Worm (Caenorhabditis elegans): ENCODE results near the gene hog-1.
A peak's percentile ranks its signal among the peaks of the same experiment; 100 is the strongest.

hog-1 gene

DNA sequence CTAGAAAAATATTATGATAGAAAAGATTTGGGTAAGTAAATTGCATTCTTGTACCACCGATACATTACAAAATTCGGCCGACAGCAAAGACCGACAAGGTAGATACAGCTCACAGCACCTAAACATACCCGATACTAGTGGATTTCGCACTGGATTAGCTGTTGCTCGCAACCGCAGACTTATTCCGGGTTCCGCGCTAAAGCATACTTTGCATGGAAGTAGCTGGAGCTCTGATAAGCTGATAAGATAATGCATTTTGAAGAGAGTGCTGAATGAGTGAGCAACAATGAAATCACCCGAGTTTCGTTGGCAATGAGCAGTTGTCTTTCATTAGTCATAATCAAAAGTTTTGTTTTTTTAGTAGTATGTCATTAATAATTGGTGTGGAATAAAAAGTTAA lies 3.6 kb downstream of the hog-1 start:
- TF ChIP-seq him-1 (tag; optimal IDR thresholded peaks at IDR 0.05) = no peak

DNA sequence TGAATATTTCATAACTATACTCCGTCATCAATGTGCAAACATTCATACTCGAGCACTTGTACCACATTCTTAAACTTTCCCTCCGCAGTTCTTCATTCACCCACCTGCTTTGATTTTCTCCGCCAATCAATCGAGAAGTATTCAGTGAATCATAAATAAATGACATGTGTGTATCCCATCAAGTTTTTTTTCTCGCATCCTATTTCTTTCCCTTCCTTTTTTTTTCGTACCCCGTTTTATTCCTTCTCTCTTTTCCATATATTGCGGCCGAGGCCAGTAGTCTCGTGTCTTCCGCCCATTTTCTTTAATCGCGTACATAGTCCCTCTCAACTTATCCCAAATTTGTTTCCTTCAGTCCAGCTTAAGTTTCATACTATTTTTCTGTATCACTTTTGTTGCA lies 5.4 kb downstream of the hog-1 start, which contains the start of gene atat-2:
TSS of gene atat-2 (plus strand) at position 398 of the 400 bp plus-strand sequence.
- TF ChIP-seq dao-5 (tag; optimal IDR thresholded peaks at IDR 0.05) = no peak
- no peak for TF ChIP-seq him-1 (tag; optimal IDR thresholded peaks at IDR 0.05)
- TF ChIP-seq W03F9.2 (tag; optimal IDR thresholded peaks at IDR 0.05) = no peak

DNA sequence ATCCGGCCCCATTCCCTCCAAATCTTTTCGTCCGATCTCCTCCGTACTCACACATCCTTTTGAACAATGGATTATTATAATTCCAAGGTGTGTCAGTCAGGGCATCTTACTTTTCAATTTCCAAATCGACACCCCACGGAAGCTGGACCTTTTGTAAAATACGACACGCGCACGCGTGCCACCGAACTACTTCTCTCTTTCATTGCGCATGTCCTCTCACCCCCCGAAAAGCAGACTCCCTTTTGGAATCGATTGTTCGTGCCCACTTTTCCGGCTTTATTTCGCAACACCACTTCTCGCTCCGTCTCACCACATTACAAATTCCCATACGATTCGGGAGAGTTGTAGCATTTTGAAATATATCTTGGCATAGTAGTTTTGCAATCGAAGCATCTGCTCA lies 6.8 kb downstream of the hog-1 start:
- TF ChIP-seq W03F9.2 (tag; optimal IDR thresholded peaks at IDR 0.05) (no peak), him-1 (tag; optimal IDR thresholded peaks at IDR 0.05) (peak; percentile 39), dao-5 (tag; optimal IDR thresholded peaks at IDR 0.05) (no peak)

DNA sequence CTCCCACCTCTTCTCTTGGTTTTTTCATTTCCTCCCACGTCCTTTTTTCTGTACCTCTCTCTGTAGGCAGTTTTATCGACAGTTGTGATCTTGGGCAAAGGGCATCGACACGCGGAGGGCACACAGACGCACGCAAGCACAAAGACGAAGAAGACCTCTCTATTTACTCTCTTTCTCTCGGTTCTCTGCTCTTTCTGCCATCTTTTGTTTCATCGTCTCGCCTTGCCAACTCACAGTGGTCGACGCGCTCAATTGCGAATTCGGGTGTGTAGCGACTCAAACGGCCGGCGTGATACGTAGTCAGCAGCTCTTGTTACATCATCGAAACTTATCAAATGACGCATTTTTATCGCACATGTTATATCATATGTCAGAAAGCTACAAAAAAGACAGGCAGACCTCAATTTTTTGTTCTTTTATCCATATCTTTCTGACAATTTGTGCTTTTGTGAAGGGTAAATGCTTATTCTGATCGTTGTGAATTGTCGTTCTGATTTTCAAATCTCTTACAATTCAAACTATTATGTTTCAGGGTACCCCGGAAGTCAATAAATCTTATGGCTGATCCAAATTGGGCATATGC lies 12.9 kb downstream of the hog-1 start, which contains the start of gene puf-9:
TSS of gene puf-9 (plus strand) at position 533 of the 583 bp plus-strand sequence.
- TF ChIP-seq W03F9.2 (tag; optimal IDR thresholded peaks at IDR 0.05) = peak; percentile 83
- peak; percentile 96 for TF ChIP-seq him-1 (tag; optimal IDR thresholded peaks at IDR 0.05)
- TF ChIP-seq dao-5 (tag; optimal IDR thresholded peaks at IDR 0.05) = peak; percentile 61

DNA sequence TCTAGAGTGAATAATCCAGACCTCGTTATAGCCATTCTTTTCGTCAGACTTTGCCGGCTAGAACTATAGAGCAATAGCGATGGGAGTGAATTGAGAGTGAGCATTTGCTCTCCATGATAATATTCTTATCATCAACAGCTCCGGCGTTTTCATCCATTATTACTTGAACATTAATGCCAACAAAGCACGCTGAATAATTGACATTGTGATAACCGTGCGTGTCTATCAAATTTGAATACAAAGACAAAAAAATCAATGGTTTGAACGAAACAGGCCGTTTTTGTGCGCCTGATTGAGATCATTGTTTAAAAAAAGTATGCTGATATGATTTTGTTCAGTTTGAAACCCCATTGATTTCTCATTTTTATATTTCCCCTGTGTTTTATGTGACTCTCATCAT lies 14.4 kb downstream of the hog-1 start, which contains the start of gene dct-11:
TSS of gene dct-11 (minus strand) at position 136 of the 400 bp plus-strand sequence.
- no peak for TF ChIP-seq him-1 (tag; optimal IDR thresholded peaks at IDR 0.05)
- TF ChIP-seq dao-5 (tag; optimal IDR thresholded peaks at IDR 0.05) = no peak
- no peak for TF ChIP-seq W03F9.2 (tag; optimal IDR thresholded peaks at IDR 0.05)

DNA sequence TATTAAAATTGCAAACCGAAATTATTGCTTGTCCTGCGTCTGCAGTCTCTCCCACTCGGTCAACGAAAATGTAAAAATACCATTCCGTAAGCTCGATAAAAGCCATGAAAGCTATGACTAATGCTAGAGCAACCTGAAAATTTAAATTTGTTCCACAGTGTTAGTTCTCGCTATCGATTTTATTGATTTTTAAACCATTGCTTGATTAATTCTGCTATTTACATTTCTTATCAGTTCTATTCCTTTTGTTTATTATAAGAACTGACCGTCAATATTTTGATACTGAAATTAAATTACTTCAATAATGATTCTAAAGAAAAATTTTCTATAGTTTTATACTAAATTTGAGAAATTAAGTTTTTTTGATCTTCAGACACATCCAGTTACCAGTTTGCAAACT lies 14.9 kb downstream of the hog-1 start:
- TF ChIP-seq him-1 (tag; optimal IDR thresholded peaks at IDR 0.05) (no peak), dao-5 (tag; optimal IDR thresholded peaks at IDR 0.05) (no peak)

DNA sequence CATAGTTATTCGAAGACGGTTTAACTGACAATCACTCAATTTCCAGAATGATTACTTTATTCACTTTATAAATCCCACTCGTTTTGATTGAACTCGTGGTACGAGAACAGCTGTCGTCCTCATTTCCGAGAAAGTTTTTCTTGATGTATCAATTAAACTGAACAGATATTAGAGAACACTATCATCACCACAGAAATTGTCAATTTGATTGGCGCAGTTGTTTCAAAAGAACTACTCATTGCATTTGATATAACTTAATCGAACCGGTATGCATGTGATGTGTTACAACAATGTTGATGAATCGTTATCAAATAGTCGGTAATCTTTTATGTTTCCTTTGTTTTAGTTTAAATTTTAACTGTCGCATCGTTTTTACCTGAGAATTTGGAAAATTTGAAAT lies 17.0 kb downstream of the hog-1 start:
- TF ChIP-seq W03F9.2 (tag; optimal IDR thresholded peaks at IDR 0.05) (no peak), him-1 (tag; optimal IDR thresholded peaks at IDR 0.05) (no peak), dao-5 (tag; optimal IDR thresholded peaks at IDR 0.05) (no peak)

DNA sequence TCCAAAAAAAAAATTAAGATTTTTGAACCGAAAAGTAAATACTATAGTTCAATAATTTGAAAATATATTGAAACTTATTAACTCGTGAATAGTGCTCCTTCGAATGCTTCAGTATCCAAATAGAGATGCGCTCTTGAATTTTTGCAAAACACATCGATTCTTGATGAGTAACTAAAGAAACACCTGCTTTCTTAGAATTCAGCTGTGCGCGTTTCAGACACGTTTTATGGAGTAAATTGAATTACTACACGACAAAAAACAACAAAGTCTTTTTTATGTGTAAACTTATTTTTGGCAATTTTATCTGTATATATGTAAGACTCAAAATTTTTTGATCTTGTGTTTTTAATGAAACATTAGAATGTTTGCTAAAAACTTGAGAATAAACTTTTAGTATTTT lies 17.5 kb downstream of the hog-1 start:
- TF ChIP-seq dao-5 (tag; optimal IDR thresholded peaks at IDR 0.05) (no peak), W03F9.2 (tag; optimal IDR thresholded peaks at IDR 0.05) (no peak), him-1 (tag; optimal IDR thresholded peaks at IDR 0.05) (no peak)

DNA sequence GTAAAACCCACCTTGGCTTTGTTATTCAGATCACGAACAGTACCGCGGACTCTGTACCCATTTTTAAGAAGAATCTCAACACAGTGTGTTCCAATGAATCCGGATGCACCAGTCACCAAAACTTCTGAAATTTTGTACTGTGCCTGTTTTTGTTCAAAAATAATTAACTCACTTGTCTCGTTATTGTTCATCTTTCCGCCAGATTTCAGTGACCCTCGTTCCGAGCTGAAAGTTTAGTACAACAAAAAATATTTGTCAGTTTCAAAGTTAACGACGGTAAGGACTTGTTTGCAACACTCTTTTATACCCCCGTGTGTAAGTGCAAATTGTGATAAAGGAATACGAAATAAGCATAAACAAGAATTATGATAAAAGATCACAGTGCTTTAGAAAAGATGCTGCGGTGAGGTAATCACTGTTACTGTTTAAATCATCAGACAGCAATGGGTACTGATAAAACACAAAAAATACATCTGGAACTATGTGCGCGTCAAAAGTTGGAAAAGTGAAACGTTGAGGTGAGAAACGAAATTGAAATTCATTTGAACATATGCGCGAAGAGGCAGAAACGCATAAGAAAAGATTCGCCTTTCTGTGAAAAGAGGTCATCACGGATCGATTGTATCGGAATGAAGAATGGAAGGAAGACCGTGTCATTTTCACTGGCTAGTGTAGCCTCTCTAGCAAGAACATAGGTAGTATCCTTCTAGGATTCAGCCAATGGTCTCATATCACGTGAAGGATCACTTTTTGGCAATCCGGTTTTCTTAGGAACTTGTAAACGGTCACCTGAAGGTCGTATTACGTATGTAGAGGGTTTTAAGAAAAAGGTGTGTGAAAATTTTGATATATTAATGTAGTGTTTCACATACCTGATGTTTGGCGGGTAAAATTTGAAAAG lies 19.2 kb downstream of the hog-1 start, which contains the start of gene F13D11.4:
TSS of gene F13D11.4 (minus strand) at position 225 of the 901 bp plus-strand sequence.
- TF ChIP-seq W03F9.2 (tag; optimal IDR thresholded peaks at IDR 0.05) (no peak), dao-5 (tag; optimal IDR thresholded peaks at IDR 0.05) (no peak), him-1 (tag; optimal IDR thresholded peaks at IDR 0.05) (no peak)

DNA sequence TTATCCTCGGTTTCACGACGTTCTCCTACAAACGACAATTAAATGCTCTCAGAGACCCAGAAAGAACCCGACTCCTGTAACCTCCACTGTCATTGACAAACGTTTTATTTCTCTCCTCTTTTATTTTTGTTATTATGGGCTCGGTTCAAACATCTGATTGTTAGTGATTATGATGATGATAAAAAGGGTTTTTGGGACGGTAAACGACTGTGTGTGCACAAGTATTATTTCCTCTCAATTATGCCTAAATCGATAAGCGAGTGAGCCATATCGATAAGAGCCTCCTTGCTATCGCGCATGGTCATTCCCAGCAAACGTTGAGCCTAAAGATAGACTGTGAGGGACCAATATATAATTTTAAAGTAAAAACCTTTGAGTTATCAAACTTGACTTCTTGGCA lies 22.2 kb downstream of the hog-1 start:
- TF ChIP-seq W03F9.2 (tag; optimal IDR thresholded peaks at IDR 0.05) (no peak), dao-5 (tag; optimal IDR thresholded peaks at IDR 0.05) (no peak), him-1 (tag; optimal IDR thresholded peaks at IDR 0.05) (no peak)

DNA sequence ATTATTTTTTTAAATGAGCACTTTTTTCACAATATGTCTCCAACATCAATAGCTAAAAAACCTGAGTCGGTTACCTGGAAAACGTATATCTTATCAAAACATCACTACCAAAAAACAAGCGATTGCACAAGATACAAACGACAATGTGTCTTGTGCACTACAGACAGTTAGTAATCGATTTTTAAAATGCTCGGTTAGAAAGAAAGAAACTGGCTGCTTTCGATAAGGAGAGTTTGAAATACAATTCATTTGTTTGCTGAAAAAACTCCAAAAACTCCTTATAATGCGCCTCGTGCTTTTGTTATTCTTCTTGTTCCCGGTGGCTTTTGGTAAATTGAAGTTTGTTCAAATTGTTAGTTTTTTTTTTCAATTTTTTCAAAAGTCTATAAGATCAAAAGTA lies 24.9 kb downstream of the hog-1 start, which contains the start of gene acp-5:
TSS of gene acp-5 (plus strand) at position 261 of the 400 bp plus-strand sequence.
- TF ChIP-seq dao-5 (tag; optimal IDR thresholded peaks at IDR 0.05) (no peak), W03F9.2 (tag; optimal IDR thresholded peaks at IDR 0.05) (no peak), him-1 (tag; optimal IDR thresholded peaks at IDR 0.05) (no peak)

DNA sequence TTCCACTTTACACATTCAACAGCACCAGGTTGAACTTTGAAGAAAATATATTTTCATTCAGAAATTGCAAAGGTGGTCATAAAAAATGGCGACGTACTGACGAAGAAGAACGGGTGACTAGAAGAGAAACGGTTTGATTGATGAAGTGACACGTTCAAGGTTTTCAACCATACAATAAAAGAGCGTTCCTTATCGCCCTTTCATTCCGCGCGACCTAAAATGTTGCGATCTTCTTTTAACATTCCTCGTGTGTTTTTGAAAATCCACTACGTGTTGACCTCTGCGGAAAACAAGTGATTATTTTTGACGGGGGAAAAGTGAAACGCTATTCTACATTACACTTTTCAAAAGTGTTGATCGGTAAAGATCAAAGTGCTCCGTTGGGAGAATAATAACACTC lies 26.0 kb downstream of the hog-1 start:
- TF ChIP-seq dao-5 (tag; optimal IDR thresholded peaks at IDR 0.05) = no peak
- TF ChIP-seq W03F9.2 (tag; optimal IDR thresholded peaks at IDR 0.05) = no peak
- no peak for TF ChIP-seq him-1 (tag; optimal IDR thresholded peaks at IDR 0.05)

DNA sequence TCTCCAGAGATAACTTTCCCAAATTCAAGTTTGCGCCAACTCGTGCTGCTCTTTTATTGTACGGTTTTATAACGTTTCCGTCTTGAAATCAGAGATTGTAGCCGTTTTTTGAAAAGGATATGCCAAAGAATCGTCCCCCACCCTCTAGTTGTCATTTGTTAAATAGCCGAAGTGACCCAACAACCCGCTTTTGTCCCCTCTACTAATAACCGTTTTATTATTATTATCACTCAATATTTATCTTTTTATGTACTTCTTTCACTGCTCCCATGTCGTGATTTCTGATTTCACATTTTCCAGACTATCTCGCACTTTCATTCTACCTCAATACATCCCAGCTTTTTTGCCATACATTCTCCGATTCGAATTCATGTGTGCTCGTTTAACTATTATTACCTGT lies 27.1 kb downstream of the hog-1 start:
- TF ChIP-seq him-1 (tag; optimal IDR thresholded peaks at IDR 0.05) = no peak
- no peak for TF ChIP-seq W03F9.2 (tag; optimal IDR thresholded peaks at IDR 0.05)
- no peak for TF ChIP-seq dao-5 (tag; optimal IDR thresholded peaks at IDR 0.05)

DNA sequence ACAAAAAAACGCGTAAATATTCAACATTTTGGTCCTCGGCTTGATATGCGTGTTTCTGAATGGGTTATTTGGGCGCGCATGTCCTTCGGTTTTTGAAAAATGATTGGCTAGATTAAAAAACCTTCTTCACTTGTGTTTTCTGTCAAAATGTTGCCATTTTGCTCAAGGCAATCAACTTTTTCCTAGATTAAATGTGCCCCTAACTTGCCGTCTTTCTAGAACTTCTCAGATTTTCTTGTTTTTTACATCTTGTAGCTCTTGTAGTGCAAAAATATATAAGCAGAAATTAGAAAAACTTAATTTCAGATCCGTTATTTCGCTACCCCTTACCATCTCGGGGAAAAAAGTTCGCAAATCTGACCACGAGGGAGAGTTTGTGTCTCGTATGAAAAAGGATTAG lies 32.2 kb downstream of the hog-1 start, which contains the start of gene hbl-1:
TSS of gene hbl-1 (plus strand) at position 301 of the 400 bp plus-strand sequence.
- no peak for TF ChIP-seq dao-5 (tag; optimal IDR thresholded peaks at IDR 0.05)
- TF ChIP-seq W03F9.2 (tag; optimal IDR thresholded peaks at IDR 0.05) = no peak
- no peak for TF ChIP-seq him-1 (tag; optimal IDR thresholded peaks at IDR 0.05)
